Worm (Caenorhabditis elegans): Measurements from ENCODE around the gene T05C7.4.

ce11 chrIV:82309-82708, 28.9 kb upstream of the T05C7.4 start:
- TF ChIP-seq med-1 (GFP tag; optimal IDR thresholded peaks at IDR 0.05; ENCODE audit: insufficient read depth) = no peak
- no peak for TF ChIP-seq klf-2 (GFP tag; conservative IDR thresholded peaks at IDR 0.05)

Measured in whole organism, midembryonic.